Fruit fly (Drosophila melanogaster) whole organism, embryonic: ENCODE results near the gene CG9338.

ENCODE experiments used
- Atf6 ChIP-seq: fragments of 200-800 bp; sonication (Bioruptor generic); IDR thresholded peaks from 2 replicates; pipeline ENCODE4 v1.3.6; 2022; ENCODE audit warnings: missing biosample characterization, missing genetic modification characterization
- B-H2 ChIP-seq: fragments of 200-800 bp; sonication (Bioruptor generic); optimal IDR thresholded peaks from 2 replicates; lab custom pipeline; 2018; ENCODE audit warnings: missing biosample characterization, mild to moderate bottlenecking, missing genetic modification characterization
- Bgb ChIP-seq: fragments of 200-800 bp; sonication (Bioruptor generic); IDR thresholded peaks from 2 replicates; pipeline ENCODE4 v1.3.6; 2022; ENCODE audit warnings: missing biosample characterization, missing genetic modification characterization; ENCODE audit not compliant: partially characterized antibody
- CG12104 ChIP-seq: fragments of 200-800 bp; sonication (Bioruptor generic); optimal IDR thresholded peaks from 3 replicates; lab custom pipeline; 2016; ENCODE audit warnings: missing biosample characterization, missing genetic modification characterization
- CG12391 ChIP-seq: fragments of 200-800 bp; sonication (Bioruptor generic); optimal IDR thresholded peaks from 3 replicates; lab custom pipeline; 2018; ENCODE audit warnings: missing biosample characterization, mild to moderate bottlenecking, missing genetic modification characterization, moderate library complexity
- CG13775 ChIP-seq: fragments of 200-800 bp; sonication (Bioruptor generic); optimal IDR thresholded peaks from 3 replicates; lab custom pipeline; 2017; ENCODE audit warnings: missing biosample characterization, mild to moderate bottlenecking, missing genetic modification characterization
- CG13894 ChIP-seq: fragments of 200-800 bp; sonication (Bioruptor generic); optimal IDR thresholded peaks from 3 replicates; lab custom pipeline; 2018; ENCODE audit warnings: missing biosample characterization, mild to moderate bottlenecking, missing genetic modification characterization, moderate library complexity
- CG14667 ChIP-seq: fragments of 200-800 bp; sonication (Bioruptor generic); IDR thresholded peaks from 2 replicates; pipeline ENCODE4 v1.3.6; 2022; ENCODE audit warnings: missing biosample characterization, missing genetic modification characterization
- CG15269 ChIP-seq: fragments of 200-800 bp; sonication (Bioruptor generic); optimal IDR thresholded peaks from 2 replicates; lab custom pipeline; 2018; ENCODE audit warnings: missing biosample characterization, mild to moderate bottlenecking, missing genetic modification characterization, moderate library complexity
- CG16863 ChIP-seq: fragments of 200-800 bp; sonication (Bioruptor generic); optimal IDR thresholded peaks from 3 replicates; lab custom pipeline; 2016; ENCODE audit warnings: missing biosample characterization, missing genetic modification characterization
- CG17612 ChIP-seq: fragments of 200-800 bp; sonication (Bioruptor generic); IDR thresholded peaks from 2 replicates; pipeline ENCODE4 v1.3.6; 2022; ENCODE audit warnings: missing biosample characterization, missing genetic modification characterization
- CG18599 ChIP-seq: fragments of 200-800 bp; sonication (Bioruptor generic); optimal IDR thresholded peaks from 3 replicates; lab custom pipeline; 2017; ENCODE audit warnings: missing biosample characterization, missing genetic modification characterization, mild to moderate bottlenecking, moderate library complexity, missing genetic modification reagents
- CG30403 ChIP-seq: fragments of 200-800 bp; sonication (Bioruptor generic); optimal IDR thresholded peaks from 3 replicates; lab custom pipeline; 2016; ENCODE audit warnings: missing biosample characterization, missing genetic modification characterization
- CG3407 ChIP-seq: fragments of 200-800 bp; sonication (Bioruptor generic); optimal IDR thresholded peaks from 2 replicates; lab custom pipeline; 2018; ENCODE audit warnings: missing biosample characterization, mild to moderate bottlenecking, missing genetic modification characterization
- CG4282 ChIP-seq: fragments of 200-800 bp; sonication (Bioruptor generic); optimal IDR thresholded peaks from 2 replicates; lab custom pipeline; 2016; ENCODE audit warnings: missing biosample characterization, missing genetic modification characterization
- CG6272 ChIP-seq: fragments of 200-800 bp; sonication (Bioruptor generic); IDR thresholded peaks from 2 replicates; pipeline ENCODE4 v1.3.6; 2022; ENCODE audit warnings: missing biosample characterization, missing genetic modification characterization
- CG8388 ChIP-seq: fragments of 200-800 bp; sonication (Bioruptor generic); optimal IDR thresholded peaks from 2 replicates; lab custom pipeline; 2019; ENCODE audit warnings: missing biosample characterization, mild to moderate bottlenecking, missing genetic modification characterization, moderate library complexity
- CTCF ChIP-seq: fragments of 200-800 bp; sonication (Bioruptor generic); optimal IDR thresholded peaks from 2 replicates; lab custom pipeline; 2017; ENCODE audit warnings: missing biosample characterization, mild to moderate bottlenecking, missing genetic modification characterization, moderate library complexity
- CoRest ChIP-seq: fragments of 200-800 bp; sonication (Bioruptor generic); optimal IDR thresholded peaks from 3 replicates; lab custom pipeline; 2018; ENCODE audit warnings: missing biosample characterization, mild to moderate bottlenecking, missing genetic modification characterization, moderate library complexity
- D19A ChIP-seq: fragments of 200-800 bp; optimal IDR thresholded peaks from 3 replicates; lab custom pipeline; 2019; ENCODE audit warnings: missing biosample characterization, mild to moderate bottlenecking, missing genetic modification characterization, moderate library complexity
- Dip3 ChIP-seq: fragments of 200-800 bp; sonication (Bioruptor generic); optimal IDR thresholded peaks from 3 replicates; lab custom pipeline; 2016; ENCODE audit warnings: missing biosample characterization, missing genetic modification characterization
- Drgx ChIP-seq: fragments of 200-800 bp; sonication (Bioruptor generic); IDR thresholded peaks from 2 replicates; pipeline ENCODE4 v1.3.6; 2022; ENCODE audit warnings: missing biosample characterization, missing genetic modification characterization
- Ets65A ChIP-seq: fragments of 200-800 bp; sonication (Bioruptor generic); peaks from one replicate; lab custom pipeline; 2016; ENCODE audit warnings: missing biosample characterization, missing genetic modification characterization
- NC2β ChIP-seq: fragments of 200-800 bp; sonication (Bioruptor generic); optimal IDR thresholded peaks from 2 replicates; lab custom pipeline; 2016; ENCODE audit warnings: missing biosample characterization, missing genetic modification characterization
- Nf-YB ChIP-seq: fragments of 200-800 bp; sonication (Bioruptor generic); optimal IDR thresholded peaks from 3 replicates; lab custom pipeline; 2019; ENCODE audit warnings: missing biosample characterization, mild to moderate bottlenecking, missing genetic modification characterization, moderate library complexity
- Oaz ChIP-seq: fragments of 200-800 bp; sonication (Bioruptor generic); IDR thresholded peaks from 2 replicates; pipeline ENCODE4 v1.3.6; 2022; ENCODE audit warnings: missing biosample characterization, missing genetic modification characterization
- Pdp1 ChIP-seq, 2 experiments: fragments of 200-800 bp; sonication (Bioruptor generic); optimal IDR thresholded peaks; 3 replicates each; lab custom pipeline; 2016; ENCODE audit warnings: missing biosample characterization in 2 of 2, missing genetic modification characterization in 2 of 2, mild to moderate bottlenecking in 1 of 2, moderate library complexity in 1 of 2
- Rx ChIP-seq: fragments of 200-800 bp; sonication (Bioruptor generic); IDR thresholded peaks from 2 replicates; pipeline ENCODE4 v1.3.6; 2022; ENCODE audit warnings: missing biosample characterization, missing genetic modification characterization
- Sry-δ ChIP-seq: fragments of 200-800 bp; sonication (Bioruptor generic); optimal IDR thresholded peaks from 2 replicates; lab custom pipeline; 2016; ENCODE audit warnings: missing biosample characterization, missing genetic modification characterization
- Xrp1 ChIP-seq: fragments of 200-800 bp; sonication (Bioruptor generic); IDR thresholded peaks from 2 replicates; pipeline ENCODE4 v1.3.6; 2022; ENCODE audit warnings: missing biosample characterization, missing genetic modification characterization
- ara ChIP-seq: fragments of 200-800 bp; sonication (Bioruptor generic); IDR thresholded peaks from 2 replicates; pipeline ENCODE4 v1.3.6; 2022; ENCODE audit warnings: missing biosample characterization, missing genetic modification characterization
- ash1 ChIP-seq: fragments of 200-800 bp; sonication (Bioruptor generic); optimal IDR thresholded peaks from 2 replicates; lab custom pipeline; 2018; ENCODE audit warnings: missing biosample characterization, mild to moderate bottlenecking, missing genetic modification characterization
- cato ChIP-seq: fragments of 200-800 bp; sonication (Bioruptor generic); optimal IDR thresholded peaks from 2 replicates; lab custom pipeline; 2016; ENCODE audit warnings: missing biosample characterization, missing genetic modification characterization, borderline replicate concordance
- fd64A ChIP-seq: fragments of 200-800 bp; sonication (Bioruptor generic); optimal IDR thresholded peaks from 3 replicates; lab custom pipeline; 2018; ENCODE audit warnings: missing biosample characterization, mild to moderate bottlenecking, missing genetic modification characterization
- gro ChIP-seq: fragments of 200-800 bp; sonication (Bioruptor generic); optimal IDR thresholded peaks from 2 replicates; lab custom pipeline; 2016; ENCODE audit warnings: missing biosample characterization, missing genetic modification characterization
- gsb-n ChIP-seq: fragments of 200-800 bp; sonication (Bioruptor generic); optimal IDR thresholded peaks from 3 replicates; lab custom pipeline; 2018; ENCODE audit warnings: missing biosample characterization, mild to moderate bottlenecking, missing genetic modification characterization
- ind ChIP-seq: fragments of 200-800 bp; sonication (Bioruptor generic); optimal IDR thresholded peaks from 3 replicates; lab custom pipeline; 2016; ENCODE audit warnings: missing biosample characterization, missing genetic modification characterization
- lab ChIP-seq: fragments of 200-800 bp; sonication (Bioruptor generic); optimal IDR thresholded peaks from 3 replicates; lab custom pipeline; 2017; ENCODE audit warnings: missing biosample characterization, missing genetic modification characterization, mild to moderate bottlenecking, moderate library complexity, missing genetic modification reagents
- luna ChIP-seq: fragments of 200-800 bp; sonication (Bioruptor generic); optimal IDR thresholded peaks from 2 replicates; lab custom pipeline; 2016; ENCODE audit warnings: missing biosample characterization, missing genetic modification characterization
- maf-S ChIP-seq: fragments of 200-800 bp; sonication (Bioruptor generic); optimal IDR thresholded peaks from 2 replicates; lab custom pipeline; 2016; ENCODE audit warnings: missing biosample characterization, missing genetic modification characterization
- mam ChIP-seq: fragments of 200-800 bp; sonication (Bioruptor generic); optimal IDR thresholded peaks from 3 replicates; lab custom pipeline; 2016; ENCODE audit warnings: missing biosample characterization, missing genetic modification characterization
- pnt ChIP-seq: fragments of 200-800 bp; sonication (Bioruptor generic); optimal IDR thresholded peaks from 3 replicates; lab custom pipeline; 2016; ENCODE audit warnings: missing biosample characterization, missing genetic modification characterization
- salm ChIP-seq: fragments of 200-800 bp; sonication (Bioruptor generic); optimal IDR thresholded peaks from 2 replicates; lab custom pipeline; 2018; ENCODE audit warnings: missing biosample characterization, mild to moderate bottlenecking, missing genetic modification characterization
- sd ChIP-seq: fragments of 200-800 bp; sonication (Bioruptor generic); optimal IDR thresholded peaks from 3 replicates; lab custom pipeline; 2018; ENCODE audit warnings: missing biosample characterization, mild to moderate bottlenecking, missing genetic modification characterization, moderate library complexity
- sisA ChIP-seq: fragments of 200-800 bp; sonication (Bioruptor generic); IDR thresholded peaks from 2 replicates; pipeline ENCODE4 v1.3.6; 2022; ENCODE audit warnings: missing biosample characterization, missing genetic modification characterization
- sob ChIP-seq: fragments of 200-800 bp; sonication (Bioruptor generic); IDR thresholded peaks from 2 replicates; pipeline ENCODE4 v1.3.6; 2022; ENCODE audit warnings: missing biosample characterization, missing genetic modification characterization
- tin ChIP-seq: fragments of 200-800 bp; sonication (Bioruptor generic); optimal IDR thresholded peaks from 3 replicates; lab custom pipeline; 2016; ENCODE audit warnings: missing biosample characterization, missing genetic modification characterization
- wdn ChIP-seq: fragments of 200-800 bp; sonication (Bioruptor generic); IDR thresholded peaks from 2 replicates; pipeline ENCODE4 v1.3.6; 2022; ENCODE audit warnings: missing biosample characterization, missing genetic modification characterization
- zen2 ChIP-seq: fragments of 200-800 bp; sonication (Bioruptor generic); IDR thresholded peaks from 3 replicates; pipeline ENCODE4 v1.3.6; 2022; ENCODE audit warnings: missing biosample characterization, missing genetic modification characterization; ENCODE audit not compliant: partially characterized antibody
- zfh2 ChIP-seq: fragments of 200-800 bp; sonication (Bioruptor generic); optimal IDR thresholded peaks from 2 replicates; lab custom pipeline; 2016; ENCODE audit warnings: missing biosample characterization, missing genetic modification characterization

CG9338 gene

dm6 chr2L:20889857-20890606 lies 25.0 kb downstream of the CG9338 start (continued):
- TF ChIP-seq ara (GFP tag; lab: Robert Waterston, UW): no peak
- TF ChIP-seq ind (GFP tag; lab: Kevin White, UChicago): peak; percentile 24
- TF ChIP-seq ash1 (GFP tag; lab: Kevin White, UChicago): no peak
- no peak for TF ChIP-seq salm (tag; lab: Kevin White, UChicago)
- no peak for TF ChIP-seq B-H2
- peak; percentile 55 for TF ChIP-seq CG15269
- TF ChIP-seq Dip3 (GFP tag; lab: Kevin White, UChicago): no peak
- peak; percentile 5 to 31 for TF ChIP-seq Pdp1 (GFP tag; optimal IDR thresholded peaks at IDR 0.05; lab: Kevin White, UChicago)
- TF ChIP-seq maf-S (GFP tag; lab: Kevin White, UChicago): no peak
- peak; percentile 43; the same call in 1 of the 2 replicates for TF ChIP-seq Xrp1
- TF ChIP-seq tin: peak; percentile 36
- no peak for TF ChIP-seq CG16863 (GFP tag; lab: Kevin White, UChicago)
- no peak for TF ChIP-seq cato (GFP tag; lab: Kevin White, UChicago)
- peak; percentile 36 for TF ChIP-seq fd64A
- peak; percentile 45 for TF ChIP-seq gsb-n (tag; lab: Kevin White, UChicago)
- peak; percentile 48; the same call in 1 of the 2 replicates for TF ChIP-seq Drgx (GFP tag; lab: Robert Waterston, UW)
- no peak for TF ChIP-seq CG14667 (GFP tag; lab: Robert Waterston, UW)
- TF ChIP-seq CG4282 (GFP tag; lab: Kevin White, UChicago): no peak
- peak; percentile 13 for TF ChIP-seq CG18599 (GFP tag; lab: Kevin White, UChicago)
- no peak for TF ChIP-seq CG13894 (tag; lab: Kevin White, UChicago)
- TF ChIP-seq Ets65A (GFP tag; lab: Kevin White, UChicago): no peak
- peak; percentile 48 for TF ChIP-seq CG30403 (GFP tag; lab: Kevin White, UChicago)
- TF ChIP-seq Nf-YB (GFP tag; lab: Kevin White, UChicago): peak; percentile 47
- TF ChIP-seq Oaz: no peak
- no peak for TF ChIP-seq CG17612
- TF ChIP-seq sd (tag; lab: Kevin White, UChicago): peak; percentile 63
- peak; percentile 5 for TF ChIP-seq Sry-δ
- TF ChIP-seq CoRest: peak; percentile 17
- peak; percentile 42 for TF ChIP-seq CG12391 (tag; lab: Kevin White, UChicago)
- peak; percentile 11 for TF ChIP-seq pnt (GFP tag; lab: Kevin White, UChicago)
- no peak for TF ChIP-seq sob (GFP tag; lab: Robert Waterston, UW)
- no peak for TF ChIP-seq luna (GFP tag; lab: Kevin White, UChicago)
- TF ChIP-seq Rx (GFP tag; lab: Robert Waterston, UW): 0 out of 2 replicates have a peak, but pooled peaks have one; percentile 8
- TF ChIP-seq CG6272 (GFP tag; lab: Robert Waterston, UW): no peak
- TF ChIP-seq gro (GFP tag; lab: Kevin White, UChicago): peak; percentile 14
- peak; percentile 9 for TF ChIP-seq NC2β (GFP tag; lab: Kevin White, UChicago)
- peak; percentile 14 for TF ChIP-seq CG13775 (GFP tag; lab: Kevin White, UChicago)
- no peak for TF ChIP-seq mam (GFP tag; lab: Kevin White, UChicago)
- peak; percentile 39; the same call in 1 of the 2 replicates for TF ChIP-seq sisA (GFP tag; lab: Robert Waterston, UW)
- TF ChIP-seq Bgb: peak; percentile 26; the same call in 1 of the 2 replicates
- no peak for TF ChIP-seq CTCF (GFP tag; lab: Kevin White, UChicago)
- peak; percentile 7 for TF ChIP-seq CG8388 (GFP tag; lab: Kevin White, UChicago)
- TF ChIP-seq CG12104 (GFP tag; lab: Kevin White, UChicago): no peak
- TF ChIP-seq Atf6 (GFP tag; lab: Robert Waterston, UW): no peak; the same call in none of the 2 replicates
- no peak for TF ChIP-seq wdn (GFP tag; lab: Robert Waterston, UW)
- 0 out of 3 replicates have a peak, but pooled peaks have one; percentile 15 for TF ChIP-seq zen2 (GFP tag; lab: Robert Waterston, UW)
- TF ChIP-seq D19A (tag; lab: Kevin White, UChicago): peak; percentile 28
- TF ChIP-seq CG3407 (GFP tag; lab: Kevin White, UChicago): peak; percentile 8
- peak; percentile 53 for TF ChIP-seq lab (GFP tag; lab: Kevin White, UChicago)
- no peak for TF ChIP-seq zfh2 (GFP tag; lab: Kevin White, UChicago)
